Fruit fly (Drosophila melanogaster): ENCODE data around the gene CG33170.

CG33170 gene

dm6 chr3L:22856009-22856477, 8.4 kb upstream of the CG33170 start, which contains the start of gene CG32459:
CG32459 (minus strand) TSS chr3L:22856059.
- TF ChIP-seq CG32772 (GFP tag; IDR thresholded peaks at IDR 0.05) (peak; percentile 12; the same call in 1 of the 2 replicates), CG14667 (GFP tag; IDR thresholded peaks at IDR 0.05) (no peak), luna (GFP tag; optimal IDR thresholded peaks at IDR 0.05) (no peak)

- TF ChIP-seq Ada2b (GFP tag; IDR thresholded peaks at IDR 0.05) (no peak), wor (GFP tag; IDR thresholded peaks at IDR 0.05) (no peak), CG2129 (GFP tag; IDR thresholded peaks at IDR 0.05; ENCODE audit: partially characterized antibody) (no peak), aop (GFP tag; IDR thresholded peaks at IDR 0.05) (no peak), mirr (GFP tag; optimal IDR thresholded peaks at IDR 0.05) (no peak), CG1024 (GFP tag; IDR thresholded peaks at IDR 0.05) (no peak), phol (tag; optimal IDR thresholded peaks at IDR 0.05) (no peak), Dll (GFP tag; IDR thresholded peaks at IDR 0.05; ENCODE audit: partially characterized antibody) (0 out of 4 replicates have a peak, but pooled peaks have one; percentile 14), CG7928 (GFP tag; optimal IDR thresholded peaks at IDR 0.05) (no peak), E2f1 (GFP tag; IDR thresholded peaks at IDR 0.05) (no peak), lola (GFP tag; optimal IDR thresholded peaks at IDR 0.05) (no peak), vvl (GFP tag; IDR thresholded peaks at IDR 0.05) (peak; percentile 33; the same call in 1 of the 2 replicates), CG9437 (GFP tag; optimal IDR thresholded peaks at IDR 0.05) (no peak), en (GFP tag; optimal IDR thresholded peaks at IDR 0.05) (no peak), CG18599 (GFP tag; optimal IDR thresholded peaks at IDR 0.05) (no peak)
Observed at dm6 chr3L:22860487-22860886, 3.9 kb upstream of the CG33170 start, which contains the start of gene CG13239. CG13239 (plus strand) TSS chr3L:22860787.

- TF ChIP-seq Hr39 (optimal IDR thresholded peaks at IDR 0.05) (no peak), CG42726 (GFP tag; IDR thresholded peaks at IDR 0.05; ENCODE audit: partially characterized antibody) (peak; percentile 91), ERR (GFP tag; optimal IDR thresholded peaks at IDR 0.05) (peak; percentile 90), crol (GFP tag; IDR thresholded peaks at IDR 0.05) (peak; percentile 54), Lpt (GFP tag; optimal IDR thresholded peaks at IDR 0.05) (no peak), CG15269 (tag; optimal IDR thresholded peaks at IDR 0.05) (peak; percentile 69), ken (GFP tag; IDR thresholded peaks at IDR 0.05) (peak; percentile 91), D (optimal IDR thresholded peaks at IDR 0.05) (no peak), D (GFP tag; optimal IDR thresholded peaks at IDR 0.05) (no peak), Ada2b (GFP tag; IDR thresholded peaks at IDR 0.05) (peak; percentile 74), zen2 (GFP tag; IDR thresholded peaks at IDR 0.05; ENCODE audit: partially characterized antibody) (peak; percentile 26; the same call in 1 of the 3 replicates), CG7372 (GFP tag; IDR thresholded peaks at IDR 0.05) (peak; percentile 69), her (GFP tag; optimal IDR thresholded peaks at IDR 0.05) (peak; percentile 86), BtbVII (GFP tag; optimal IDR thresholded peaks at IDR 0.05) (peak; percentile 73), vnd (GFP tag; IDR thresholded peaks at IDR 0.05; ENCODE audit: partially characterized antibody) (peak; percentile 56; the same call in 1 of the 3 replicates), tio (GFP tag; optimal IDR thresholded peaks at IDR 0.05) (peak; percentile 29), CG34376 (GFP tag; optimal IDR thresholded peaks at IDR 0.05) (peak; percentile 83), CG12219 (GFP tag; optimal IDR thresholded peaks at IDR 0.05) (peak; percentile 56), CG12299 (tag; optimal IDR thresholded peaks at IDR 0.05) (peak; percentile 63), CG30020 (tag; optimal IDR thresholded peaks at IDR 0.05) (peak; percentile 56), eyg (GFP tag; optimal IDR thresholded peaks at IDR 0.05) (peak; percentile 81), ato (GFP tag; IDR thresholded peaks at IDR 0.05; ENCODE audit: partially characterized antibody) (peak; percentile 70), CG31441 (GFP tag; IDR thresholded peaks at IDR 0.05) (peak; percentile 56; the same call in 1 of the 2 replicates), CG2129 (GFP tag; IDR thresholded peaks at IDR 0.05; ENCODE audit: partially characterized antibody) (peak; percentile 31), Optix (GFP tag; IDR thresholded peaks at IDR 0.05) (peak; percentile 67), abd-A (tag; optimal IDR thresholded peaks at IDR 0.05) (no peak), TFAM (GFP tag; optimal IDR thresholded peaks at IDR 0.05) (peak; percentile 48), D19B (GFP tag; optimal IDR thresholded peaks at IDR 0.05) (peak; percentile 44), CG7987 (GFP tag; optimal IDR thresholded peaks at IDR 0.05) (peak; percentile 92), fru (optimal IDR thresholded peaks at IDR 0.05) (no peak), CG16863 (GFP tag; optimal IDR thresholded peaks at IDR 0.05) (peak; percentile 82)
Observed at dm6 chr3L:22863367-22864078, 877 bp upstream of the CG33170 start, which contains the start of gene CG33169. CG33169 (plus strand) TSS chr3L:22863864.

Data from whole organism, embryonic.